Worm (Caenorhabditis elegans): ENCODE results near the gene oac-42.

Gene oac-42

DNA sequence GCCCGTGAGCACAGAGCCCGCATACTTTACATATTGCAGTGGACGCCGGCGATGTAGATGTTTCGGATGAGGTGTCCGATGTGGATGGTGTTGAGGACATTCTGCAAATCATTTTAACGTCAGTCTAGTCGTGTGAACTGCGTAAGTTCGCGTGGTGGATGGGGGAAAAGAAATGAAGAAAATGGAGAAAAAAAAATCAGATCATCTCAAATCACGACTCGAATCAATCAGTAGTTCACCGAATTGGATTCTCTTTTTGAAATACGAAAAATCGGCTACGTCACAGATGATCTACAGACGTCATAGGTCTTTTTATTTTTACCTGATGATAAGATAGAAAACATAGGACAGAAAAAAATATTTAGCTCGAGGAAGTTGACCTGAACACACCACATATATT, 8.3 kb downstream of the oac-42 start, which contains the start of gene nhr-102:
Gene nhr-102 (minus strand): TSS at position 101 of the 400 bp plus-strand sequence.
- TF ChIP-seq flt-1 (GFP tag; IDR thresholded peaks at IDR 0.05) (no peak), tbx-37 (GFP tag; conservative IDR thresholded peaks at IDR 0.05) (no peak), tra-4 (tag; optimal IDR thresholded peaks at IDR 0.05) (no peak), ceh-36 (tag; optimal IDR thresholded peaks at IDR 0.05) (no peak), ama-1 (optimal IDR thresholded peaks at IDR 0.05) (no peak), sea-1 (GFP tag; conservative IDR thresholded peaks at IDR 0.05) (no peak), pes-1 (GFP tag; IDR thresholded peaks at IDR 0.05) (no peak), ceh-13 (GFP tag; optimal IDR thresholded peaks at IDR 0.05) (no peak), hmbx-1 (tag; optimal IDR thresholded peaks at IDR 0.05) (no peak), hnd-1 (tag; optimal IDR thresholded peaks at IDR 0.05) (no peak), hmg-4 (GFP tag; optimal IDR thresholded peaks at IDR 0.05) (no peak), tbx-11 (GFP tag; IDR thresholded peaks at IDR 0.05) (no peak), B0310.2 (tag; optimal IDR thresholded peaks at IDR 0.05) (no peak), scrt-1 (GFP tag; IDR thresholded peaks at IDR 0.05) (no peak), aly-1 (tag; optimal IDR thresholded peaks at IDR 0.05) (no peak)

- TF ChIP-seq pes-1 (GFP tag; IDR thresholded peaks at IDR 0.05) (peak; percentile 99), sea-1 (GFP tag; conservative IDR thresholded peaks at IDR 0.05) (peak; percentile 99), tbx-11 (GFP tag; IDR thresholded peaks at IDR 0.05) (peak; percentile 100), ceh-13 (GFP tag; optimal IDR thresholded peaks at IDR 0.05) (peak; percentile 99), scrt-1 (GFP tag; IDR thresholded peaks at IDR 0.05) (peak; percentile 100), ceh-36 (tag; optimal IDR thresholded peaks at IDR 0.05) (peak; percentile 98), hmbx-1 (tag; optimal IDR thresholded peaks at IDR 0.05) (peak; percentile 94), flt-1 (GFP tag; IDR thresholded peaks at IDR 0.05) (peak; percentile 100), aly-1 (tag; optimal IDR thresholded peaks at IDR 0.05) (peak; percentile 99), hmg-4 (GFP tag; optimal IDR thresholded peaks at IDR 0.05) (peak; percentile 99), ets-7 (tag; optimal IDR thresholded peaks at IDR 0.05) (peak; percentile 97), hnd-1 (tag; optimal IDR thresholded peaks at IDR 0.05) (peak; percentile 96), tbx-37 (GFP tag; conservative IDR thresholded peaks at IDR 0.05) (peak; percentile 100), ama-1 (optimal IDR thresholded peaks at IDR 0.05) (no peak), B0310.2 (tag; optimal IDR thresholded peaks at IDR 0.05) (peak; percentile 99), F13C5.2 (tag; optimal IDR thresholded peaks at IDR 0.05) (peak; percentile 100), tra-4 (tag; optimal IDR thresholded peaks at IDR 0.05) (peak; percentile 98)
Observed at ce11 chrV:15873762-15874161, 10.8 kb downstream of the oac-42 start.

ce11 chrV:15872273-15872672, 12.3 kb downstream of the oac-42 start, which contains the start of gene str-56:
Gene str-56 (plus strand): TSS chrV:15872573.
- TF ChIP-seq B0310.2 (tag; optimal IDR thresholded peaks at IDR 0.05) = no peak
- TF ChIP-seq ama-1 (optimal IDR thresholded peaks at IDR 0.05) = no peak
- TF ChIP-seq tra-4 (tag; optimal IDR thresholded peaks at IDR 0.05) = no peak
- TF ChIP-seq sea-1 (GFP tag; conservative IDR thresholded peaks at IDR 0.05) = no peak
- TF ChIP-seq flt-1 (GFP tag; IDR thresholded peaks at IDR 0.05) = no peak

DNA sequence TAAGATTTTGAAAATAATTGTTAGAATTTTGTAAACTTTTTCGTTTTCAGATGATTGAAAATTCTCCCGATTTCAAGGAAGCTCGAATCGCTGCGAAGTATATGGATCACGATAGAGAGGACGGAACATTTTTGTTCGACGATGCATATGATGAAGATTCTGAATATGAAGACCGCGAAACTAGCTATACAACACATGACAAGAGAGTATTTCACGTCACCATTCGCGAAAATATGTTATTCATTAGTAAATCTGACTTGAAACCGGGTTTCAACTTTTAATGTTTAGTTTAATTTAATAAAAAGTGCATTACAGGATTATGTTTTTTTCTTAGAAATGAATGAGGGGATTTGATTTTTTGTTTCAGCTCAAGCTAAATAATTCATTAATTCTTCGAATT, 14.2 kb downstream of the oac-42 start, which contains the start of gene str-57:
Gene str-57 (plus strand): TSS at position 301 of the 400 bp plus-strand sequence.
- TF ChIP-seq pes-1 (GFP tag; IDR thresholded peaks at IDR 0.05) = no peak
- no peak for TF ChIP-seq hmg-4 (GFP tag; optimal IDR thresholded peaks at IDR 0.05)
- TF ChIP-seq F13C5.2 (tag; optimal IDR thresholded peaks at IDR 0.05) = no peak
- no peak for TF ChIP-seq B0310.2 (tag; optimal IDR thresholded peaks at IDR 0.05)
- TF ChIP-seq hmbx-1 (tag; optimal IDR thresholded peaks at IDR 0.05) = no peak
- no peak for TF ChIP-seq hnd-1 (tag; optimal IDR thresholded peaks at IDR 0.05)
- TF ChIP-seq tra-4 (tag; optimal IDR thresholded peaks at IDR 0.05) = no peak
- no peak for TF ChIP-seq aly-1 (tag; optimal IDR thresholded peaks at IDR 0.05)
- no peak for TF ChIP-seq ama-1 (optimal IDR thresholded peaks at IDR 0.05)
- no peak for TF ChIP-seq ceh-13 (GFP tag; optimal IDR thresholded peaks at IDR 0.05)
- TF ChIP-seq tbx-11 (GFP tag; IDR thresholded peaks at IDR 0.05) = no peak
- no peak for TF ChIP-seq tbx-37 (GFP tag; conservative IDR thresholded peaks at IDR 0.05)

- TF ChIP-seq ets-7 (tag; optimal IDR thresholded peaks at IDR 0.05) = no peak
- TF ChIP-seq hmbx-1 (tag; optimal IDR thresholded peaks at IDR 0.05) = no peak
- no peak for TF ChIP-seq hmg-4 (GFP tag; optimal IDR thresholded peaks at IDR 0.05)
- TF ChIP-seq hnd-1 (tag; optimal IDR thresholded peaks at IDR 0.05) = no peak
- no peak for TF ChIP-seq tra-4 (tag; optimal IDR thresholded peaks at IDR 0.05)
- no peak for TF ChIP-seq tbx-11 (GFP tag; IDR thresholded peaks at IDR 0.05)
- TF ChIP-seq B0310.2 (tag; optimal IDR thresholded peaks at IDR 0.05) = no peak
- TF ChIP-seq tbx-37 (GFP tag; conservative IDR thresholded peaks at IDR 0.05) = no peak
- no peak for TF ChIP-seq aly-1 (tag; optimal IDR thresholded peaks at IDR 0.05)
Observed at ce11 chrV:15867373-15867772, 17.2 kb downstream of the oac-42 start, which contains the start of gene fbxa-197. Gene fbxa-197 (plus strand): TSS chrV:15867673.

- no peak for TF ChIP-seq ceh-13 (GFP tag; optimal IDR thresholded peaks at IDR 0.05)
- TF ChIP-seq pes-1 (GFP tag; IDR thresholded peaks at IDR 0.05) = no peak
- no peak for TF ChIP-seq hmbx-1 (tag; optimal IDR thresholded peaks at IDR 0.05)
- no peak for TF ChIP-seq aly-1 (tag; optimal IDR thresholded peaks at IDR 0.05)
- TF ChIP-seq hmg-4 (GFP tag; optimal IDR thresholded peaks at IDR 0.05) = no peak
- no peak for TF ChIP-seq scrt-1 (GFP tag; IDR thresholded peaks at IDR 0.05)
- TF ChIP-seq ets-7 (tag; optimal IDR thresholded peaks at IDR 0.05) = no peak
- TF ChIP-seq ama-1 (optimal IDR thresholded peaks at IDR 0.05) = no peak
- TF ChIP-seq tra-4 (tag; optimal IDR thresholded peaks at IDR 0.05) = no peak
- TF ChIP-seq hnd-1 (tag; optimal IDR thresholded peaks at IDR 0.05) = no peak
- TF ChIP-seq sea-1 (GFP tag; conservative IDR thresholded peaks at IDR 0.05) = no peak
- no peak for TF ChIP-seq B0310.2 (tag; optimal IDR thresholded peaks at IDR 0.05)
- no peak for TF ChIP-seq tbx-11 (GFP tag; IDR thresholded peaks at IDR 0.05)
- no peak for TF ChIP-seq tbx-37 (GFP tag; conservative IDR thresholded peaks at IDR 0.05)
- TF ChIP-seq F13C5.2 (tag; optimal IDR thresholded peaks at IDR 0.05) = no peak
- TF ChIP-seq ceh-36 (tag; optimal IDR thresholded peaks at IDR 0.05) = no peak
- TF ChIP-seq flt-1 (GFP tag; IDR thresholded peaks at IDR 0.05) = no peak
Observed at ce11 chrV:15865839-15866238, 18.8 kb downstream of the oac-42 start, which contains the start of gene srh-293. Gene srh-293 (plus strand): TSS chrV:15866139.

DNA sequence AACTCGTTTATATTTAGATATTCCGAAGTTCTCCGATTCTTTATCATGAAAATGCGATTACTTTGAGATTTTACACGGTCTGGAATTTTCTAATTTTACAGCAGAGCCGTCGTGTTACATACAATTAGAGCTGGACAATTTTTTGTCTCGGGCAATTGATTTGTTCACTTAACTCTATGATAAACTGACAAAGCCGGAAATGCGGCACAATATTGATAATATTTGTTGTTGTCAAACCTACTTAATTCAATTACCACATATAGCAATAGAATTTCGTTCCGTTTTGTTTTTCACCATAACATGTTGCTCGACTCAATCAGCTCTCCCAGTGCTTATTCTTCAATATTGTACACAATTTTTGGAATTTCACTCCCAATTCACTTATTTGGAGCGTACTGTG, 21.6 kb downstream of the oac-42 start, which contains the start of gene srh-299:
Gene srh-299 (plus strand): TSS at position 301 of the 400 bp plus-strand sequence.
- no peak for TF ChIP-seq hmbx-1 (tag; optimal IDR thresholded peaks at IDR 0.05)
- TF ChIP-seq B0310.2 (tag; optimal IDR thresholded peaks at IDR 0.05) = no peak
- no peak for TF ChIP-seq pes-1 (GFP tag; IDR thresholded peaks at IDR 0.05)
- no peak for TF ChIP-seq ceh-13 (GFP tag; optimal IDR thresholded peaks at IDR 0.05)
- TF ChIP-seq tra-4 (tag; optimal IDR thresholded peaks at IDR 0.05) = no peak
- no peak for TF ChIP-seq F13C5.2 (tag; optimal IDR thresholded peaks at IDR 0.05)
- TF ChIP-seq tbx-11 (GFP tag; IDR thresholded peaks at IDR 0.05) = no peak
- no peak for TF ChIP-seq hmg-4 (GFP tag; optimal IDR thresholded peaks at IDR 0.05)
- no peak for TF ChIP-seq ceh-36 (tag; optimal IDR thresholded peaks at IDR 0.05)
- no peak for TF ChIP-seq sea-1 (GFP tag; conservative IDR thresholded peaks at IDR 0.05)
- no peak for TF ChIP-seq hnd-1 (tag; optimal IDR thresholded peaks at IDR 0.05)
- TF ChIP-seq flt-1 (GFP tag; IDR thresholded peaks at IDR 0.05) = no peak
- TF ChIP-seq scrt-1 (GFP tag; IDR thresholded peaks at IDR 0.05) = no peak
- no peak for TF ChIP-seq tbx-37 (GFP tag; conservative IDR thresholded peaks at IDR 0.05)
- TF ChIP-seq ama-1 (optimal IDR thresholded peaks at IDR 0.05) = no peak
- no peak for TF ChIP-seq aly-1 (tag; optimal IDR thresholded peaks at IDR 0.05)
